Worm (Caenorhabditis elegans): Measurements from ENCODE around the gene cdr-6.
A peak's percentile ranks its signal among the peaks of the same experiment; 100 is the strongest.

Gene cdr-6

DNA sequence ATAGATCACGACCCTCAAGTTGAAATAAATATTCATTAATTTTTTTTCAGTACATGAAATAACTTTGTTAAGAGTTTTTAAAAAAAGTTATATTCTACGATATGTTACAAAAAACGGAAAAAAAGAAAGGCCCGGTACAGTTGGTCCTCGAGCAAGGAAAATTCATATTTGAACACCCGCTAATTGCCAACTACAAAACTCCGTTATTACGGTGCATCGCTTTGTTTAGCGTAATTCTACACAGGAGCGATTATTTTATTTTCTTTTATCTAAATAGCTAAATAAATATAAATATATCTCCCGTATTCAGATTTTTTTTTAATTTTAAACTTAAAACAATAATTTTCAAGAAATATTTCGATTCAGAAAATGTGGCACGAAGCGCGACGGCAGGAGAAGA lies 36.9 kb upstream of the cdr-6 start, which contains the start of gene F28C1.1 (continued):
- no peak for TF ChIP-seq elt-3 (tag; optimal IDR thresholded peaks at IDR 0.05)
- TF ChIP-seq F16B12.6 (tag; optimal IDR thresholded peaks at IDR 0.05), result no peak
- peak; percentile 12 for TF ChIP-seq tbx-2 (tag; optimal IDR thresholded peaks at IDR 0.05)
- TF ChIP-seq fkh-10 (GFP tag; optimal IDR thresholded peaks at IDR 0.05), result no peak
- no peak for TF ChIP-seq nhr-12 (tag; optimal IDR thresholded peaks at IDR 0.05)
- no peak for TF ChIP-seq ama-1 (optimal IDR thresholded peaks at IDR 0.05)
- no peak for TF ChIP-seq Y116A8C.19 (tag; optimal IDR thresholded peaks at IDR 0.05; ENCODE audit: borderline replicate concordance)
- no peak for TF ChIP-seq fos-1 (tag; optimal IDR thresholded peaks at IDR 0.05)
- no peak for TF ChIP-seq sox-4 (tag; optimal IDR thresholded peaks at IDR 0.05)
- no peak for TF ChIP-seq ets-5 (GFP tag; IDR thresholded peaks at IDR 0.05)
- TF ChIP-seq mep-1 (tag; optimal IDR thresholded peaks at IDR 0.05), result no peak
- TF ChIP-seq lin-13 (GFP tag; optimal IDR thresholded peaks at IDR 0.05), result no peak
- no peak for TF ChIP-seq pax-3 (tag; optimal IDR thresholded peaks at IDR 0.05)
- TF ChIP-seq hpl-2 (GFP tag; optimal IDR thresholded peaks at IDR 0.05), result no peak
- peak; percentile 86 to 95 for TF ChIP-seq lin-35 (GFP tag; optimal IDR thresholded peaks at IDR 0.05)
- no peak for TF ChIP-seq dsc-1 (tag; optimal IDR thresholded peaks at IDR 0.05)
- no peak for TF ChIP-seq unc-98 (GFP tag; IDR thresholded peaks at IDR 0.05)
- no peak for TF ChIP-seq sptf-1 (tag; optimal IDR thresholded peaks at IDR 0.05)
- TF ChIP-seq irx-1 (tag; optimal IDR thresholded peaks at IDR 0.05), result no peak
- TF ChIP-seq nhr-19 (GFP tag; conservative IDR thresholded peaks at IDR 0.05), result no peak
- TF ChIP-seq sup-37 (GFP tag; optimal IDR thresholded peaks at IDR 0.05), result no peak
- no peak for TF ChIP-seq lin-14 (GFP tag; optimal IDR thresholded peaks at IDR 0.05)
- no peak for TF ChIP-seq zip-4 (GFP tag; optimal IDR thresholded peaks at IDR 0.05)
- TF ChIP-seq grh-1 (GFP tag; IDR thresholded peaks at IDR 0.05), result no peak
- no peak for TF ChIP-seq hlh-4 (tag; optimal IDR thresholded peaks at IDR 0.05)
- TF ChIP-seq nhr-76 (tag; optimal IDR thresholded peaks at IDR 0.05), result no peak
- no peak for TF ChIP-seq nhr-71 (tag; optimal IDR thresholded peaks at IDR 0.05)
- TF ChIP-seq unc-130 (tag; optimal IDR thresholded peaks at IDR 0.05), result no peak
- TF ChIP-seq C16A3.4 (tag; optimal IDR thresholded peaks at IDR 0.05), result peak; percentile 43
- TF ChIP-seq nhr-28 (tag; optimal IDR thresholded peaks at IDR 0.05), result no peak
- TF ChIP-seq efl-3 (GFP tag; optimal IDR thresholded peaks at IDR 0.05), result no peak
- TF ChIP-seq alr-1 (tag; optimal IDR thresholded peaks at IDR 0.05; ENCODE audit: borderline replicate concordance), result no peak
- TF ChIP-seq lin-15B (tag; optimal IDR thresholded peaks at IDR 0.05), result no peak
- TF ChIP-seq isw-1 (GFP tag; IDR thresholded peaks at IDR 0.05), result no peak
- TF ChIP-seq ces-1 (GFP tag; optimal IDR thresholded peaks at IDR 0.05), result no peak
- TF ChIP-seq nhr-90 (tag; optimal IDR thresholded peaks at IDR 0.05; ENCODE audit: poor library complexity), result peak; percentile 12
- TF ChIP-seq ceh-8 (GFP tag; optimal IDR thresholded peaks at IDR 0.05), result no peak
- no peak for TF ChIP-seq C34B4.2 (tag; optimal IDR thresholded peaks at IDR 0.05)
- TF ChIP-seq skn-1 (tag; optimal IDR thresholded peaks at IDR 0.05), result peak; percentile 68
- TF ChIP-seq tlp-1 (tag; optimal IDR thresholded peaks at IDR 0.05), result no peak
- TF ChIP-seq aly-2 (tag; optimal IDR thresholded peaks at IDR 0.05), result no peak
- no peak for TF ChIP-seq ztf-11 (tag; optimal IDR thresholded peaks at IDR 0.05)
- TF ChIP-seq unc-30 (tag; optimal IDR thresholded peaks at IDR 0.05), result no peak
- no peak for TF ChIP-seq C04F5.9 (tag; optimal IDR thresholded peaks at IDR 0.05)
- TF ChIP-seq elt-2 (tag; optimal IDR thresholded peaks at IDR 0.05), result no peak
- TF ChIP-seq vab-15 (tag; optimal IDR thresholded peaks at IDR 0.05), result no peak
- TF ChIP-seq pqm-1 (tag; optimal IDR thresholded peaks at IDR 0.05), result no peak
- TF ChIP-seq egl-13 (tag; optimal IDR thresholded peaks at IDR 0.05), result no peak
- peak; percentile 60 to 90 for TF ChIP-seq efl-1 (optimal IDR thresholded peaks at IDR 0.05)
- TF ChIP-seq efl-1 (GFP tag; optimal IDR thresholded peaks at IDR 0.05 in 1 of 2), result peak; percentile 92 to 99
- TF ChIP-seq mab-9 (GFP tag; IDR thresholded peaks at IDR 0.05), result no peak
- no peak for TF ChIP-seq mdl-1 (tag; optimal IDR thresholded peaks at IDR 0.05)
- peak; percentile 3 for TF ChIP-seq nhr-237 (tag; optimal IDR thresholded peaks at IDR 0.05)
- TF ChIP-seq pag-3 (tag; optimal IDR thresholded peaks at IDR 0.05; ENCODE audit: borderline replicate concordance, insufficient read depth), result no peak
- TF ChIP-seq swsn-7 (tag; optimal IDR thresholded peaks at IDR 0.05), result no peak
